Worm (Caenorhabditis elegans): ENCODE measurements around the gene avr-15.

DNA sequence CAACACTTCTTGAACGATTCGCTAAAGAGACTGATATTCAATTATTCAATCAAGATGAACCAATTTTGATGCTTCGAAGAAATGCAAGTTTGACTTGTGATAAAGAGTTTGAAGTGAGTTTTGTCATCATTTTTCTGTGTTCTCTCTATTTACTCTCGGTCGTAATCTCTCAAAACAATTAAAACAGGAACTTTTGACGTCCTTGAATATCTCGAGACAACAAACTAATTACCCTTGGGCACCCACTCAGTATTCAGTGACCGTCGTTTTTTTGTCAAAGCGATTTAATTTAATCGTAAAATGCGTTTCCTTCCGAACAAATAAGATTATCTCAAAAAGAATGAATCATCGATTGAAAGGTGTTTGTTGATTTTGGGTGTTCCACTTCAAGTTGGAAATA is 47.4 kb downstream of the avr-15 start:
- TF ChIP-seq nhr-76 (tag; optimal IDR thresholded peaks at IDR 0.05) (no peak), elt-3 (tag; optimal IDR thresholded peaks at IDR 0.05) (no peak), nhr-12 (tag; optimal IDR thresholded peaks at IDR 0.05) (no peak), ces-1 (GFP tag; optimal IDR thresholded peaks at IDR 0.05) (peak; percentile 16), unc-39 (tag; optimal IDR thresholded peaks at IDR 0.05) (no peak), unc-62 (GFP tag; optimal IDR thresholded peaks at IDR 0.05) (no peak), blmp-1 (tag; optimal IDR thresholded peaks at IDR 0.05) (no peak), snpc-4 (tag; optimal IDR thresholded peaks at IDR 0.05) (no peak), elt-1 (tag; optimal IDR thresholded peaks at IDR 0.05; ENCODE audit: borderline replicate concordance, insufficient read depth) (no peak)

Measured in whole organism, mixed stage, embryonic.